Worm (Caenorhabditis elegans) whole organism, young adult: ENCODE measurements around the gene pqn-87.

ENCODE experiments used
- B0019.2 ChIP-seq: fragments of 200-800 bp; sonication (Bioruptor generic); conservative IDR thresholded peaks from 2 replicates; pipeline ENCODE4 v1.3.6; 2022; ENCODE audit warnings: missing genetic modification reagents, missing genetic modification characterization, missing compliant biosample characterization
- C17E4.6 ChIP-seq: fragments of 200-800 bp; sonication (Bioruptor generic); IDR thresholded peaks from 2 replicates; pipeline ENCODE4 v1.3.6; 2022; ENCODE audit warnings: missing genetic modification reagents, missing genetic modification characterization, missing compliant biosample characterization
- F23B12.7 ChIP-seq: sonication (generic microtip); optimal IDR thresholded peaks from 2 replicates; lab custom pipeline; 2017; ENCODE audit warnings: missing genetic modification characterization, mild to moderate bottlenecking, missing compliant biosample characterization, antibody characterized with exemption, moderate library complexity; ENCODE audit not compliant: insufficient read depth
- F37B4.10 ChIP-seq: fragments of 200-800 bp; sonication (Bioruptor generic); IDR thresholded peaks from 2 replicates; pipeline ENCODE4 v1.3.6; 2022; ENCODE audit warnings: missing genetic modification characterization, missing compliant biosample characterization
- F49E8.2 ChIP-seq: sonication (generic microtip); optimal IDR thresholded peaks from 3 replicates; lab custom pipeline; 2017; ENCODE audit warnings: missing genetic modification characterization, mild to moderate bottlenecking, missing compliant biosample characterization, antibody characterized with exemption, moderate library complexity; ENCODE audit not compliant: insufficient read depth
- F57A8.1 ChIP-seq: fragments of 200-800 bp; sonication (Bioruptor generic); optimal IDR thresholded peaks from 2 replicates; lab custom pipeline; 2018; ENCODE audit warnings: mild to moderate bottlenecking, missing genetic modification characterization, moderate library complexity, missing compliant biosample characterization
- K11D2.4 ChIP-seq: fragments of 200-800 bp; sonication (Bioruptor generic); IDR thresholded peaks from 2 replicates; pipeline ENCODE4 v1.3.6; 2022; ENCODE audit warnings: missing genetic modification reagents, missing genetic modification characterization, missing compliant biosample characterization
- Y79H2A.3 ChIP-seq: fragments of 200-800 bp; sonication (Bioruptor generic); conservative IDR thresholded peaks from 2 replicates; pipeline ENCODE4 v1.3.6; 2022; ENCODE audit warnings: missing genetic modification reagents, missing genetic modification characterization, missing compliant biosample characterization
- aptf-3 ChIP-seq: fragments of 200-800 bp; sonication (Bioruptor generic); IDR thresholded peaks from 2 replicates; pipeline ENCODE4 v1.3.6; 2022; ENCODE audit warnings: missing genetic modification characterization, missing compliant biosample characterization
- athp-1 ChIP-seq: sonication (generic microtip); optimal IDR thresholded peaks from 2 replicates; lab custom pipeline; 2017; ENCODE audit warnings: mild to moderate bottlenecking, missing genetic modification characterization, missing compliant biosample characterization
- attf-3 ChIP-seq: fragments of 200-800 bp; sonication (Bioruptor generic); conservative IDR thresholded peaks from 2 replicates; pipeline ENCODE4 v1.3.6; 2022; ENCODE audit warnings: missing genetic modification reagents, missing genetic modification characterization, missing compliant biosample characterization
- bed-1 ChIP-seq: fragments of 200-800 bp; sonication (Bioruptor generic); IDR thresholded peaks from 2 replicates; pipeline ENCODE4 v1.3.6; 2022; ENCODE audit warnings: missing genetic modification reagents, missing genetic modification characterization, missing compliant biosample characterization
- ccch-3 ChIP-seq: fragments of 200-800 bp; sonication (Bioruptor generic); optimal IDR thresholded peaks from 2 replicates; lab custom pipeline; 2018; ENCODE audit warnings: mild to moderate bottlenecking, missing genetic modification characterization, missing compliant biosample characterization
- cebp-1 ChIP-seq, 2 experiments: fragments of 200-800 bp in 1 of 2; sonication (Bioruptor generic) in 1 of 2; sonication (generic microtip) in 1 of 2; IDR thresholded peaks in 1 of 2; optimal IDR thresholded peaks in 1 of 2; 2 replicates each; pipeline versions ENCODE4 v1.3.6 to Lab custom; 2017 to 2022; ENCODE audit warnings: missing compliant biosample characterization in 2 of 2, missing genetic modification characterization in 2 of 2, mild to moderate bottlenecking in 1 of 2, missing genetic modification reagents in 1 of 2, moderate library complexity in 1 of 2
- cebp-2 ChIP-seq: fragments of 200-800 bp; sonication (Bioruptor generic); IDR thresholded peaks from 2 replicates; pipeline ENCODE4 v1.3.6; 2022; ENCODE audit warnings: missing genetic modification characterization, missing compliant biosample characterization
- ceh-100 ChIP-seq: fragments of 200-800 bp; sonication (Bioruptor generic); IDR thresholded peaks from 2 replicates; pipeline ENCODE4 v1.3.6; 2022; ENCODE audit warnings: missing genetic modification reagents, missing genetic modification characterization, missing compliant biosample characterization
- ceh-40 ChIP-seq: fragments of 200-800 bp; sonication (Bioruptor generic); IDR thresholded peaks from 2 replicates; pipeline ENCODE4 v1.3.6; 2022; ENCODE audit warnings: missing genetic modification characterization, missing compliant biosample characterization
- ceh-79 ChIP-seq: sonication (generic microtip); optimal IDR thresholded peaks from 2 replicates; lab custom pipeline; 2017; ENCODE audit warnings: mild to moderate bottlenecking, missing genetic modification characterization, missing compliant biosample characterization
- ceh-91 ChIP-seq: fragments of 200-800 bp; sonication (Bioruptor generic); IDR thresholded peaks from 2 replicates; pipeline ENCODE4 v1.3.6; 2022; ENCODE audit warnings: missing genetic modification reagents, missing genetic modification characterization, missing compliant biosample characterization
- dpff-1 ChIP-seq: sonication (generic microtip); optimal IDR thresholded peaks from 2 replicates; lab custom pipeline; 2017; ENCODE audit warnings: mild to moderate bottlenecking, missing genetic modification characterization, missing compliant biosample characterization
- efl-1 ChIP-seq: fragments of 150-350 bp; optimal IDR thresholded peaks from 2 replicates; lab custom pipeline; 2014; ENCODE audit warnings: missing biosample characterization, missing genetic modification reagents, missing genetic modification characterization
- egl-44 ChIP-seq: fragments of 200-800 bp; sonication (Bioruptor generic); IDR thresholded peaks from 2 replicates; pipeline ENCODE4 v1.3.6; 2022; ENCODE audit warnings: missing genetic modification reagents, missing genetic modification characterization, missing compliant biosample characterization
- egrh-3 ChIP-seq: fragments of 200-800 bp; sonication (Bioruptor generic); IDR thresholded peaks from 2 replicates; pipeline ENCODE4 v1.3.6; 2022; ENCODE audit warnings: missing genetic modification reagents, missing genetic modification characterization, missing compliant biosample characterization
- ekl-4 ChIP-seq: fragments of 200-800 bp; sonication (Bioruptor generic); IDR thresholded peaks from 2 replicates; pipeline ENCODE4 v1.3.6; 2022; ENCODE audit warnings: missing genetic modification reagents, missing genetic modification characterization, missing compliant biosample characterization
- fkh-3 ChIP-seq: sonication (generic microtip); optimal IDR thresholded peaks from 2 replicates; lab custom pipeline; 2016; ENCODE audit warnings: mild to moderate bottlenecking, missing genetic modification characterization, missing compliant biosample characterization
- him-1 ChIP-seq: sonication (generic microtip); optimal IDR thresholded peaks from 2 replicates; lab custom pipeline; 2016; ENCODE audit warnings: missing genotype, missing genetic modification reagents, missing genetic modification characterization, missing compliant biosample characterization
- hlh-12 ChIP-seq: sonication (generic microtip); optimal IDR thresholded peaks from 2 replicates; lab custom pipeline; 2016; ENCODE audit warnings: missing genetic modification characterization, missing compliant biosample characterization
- hlh-26 ChIP-seq: fragments of 200-800 bp; sonication (Bioruptor generic); conservative IDR thresholded peaks from 2 replicates; pipeline ENCODE4 v1.3.6; 2022; ENCODE audit warnings: missing genetic modification reagents, missing genetic modification characterization, missing compliant biosample characterization
- hrde-1 ChIP-seq: sonication (generic microtip); optimal IDR thresholded peaks from 2 replicates; lab custom pipeline; 2016; ENCODE audit warnings: missing genetic modification characterization, mild to moderate bottlenecking, missing compliant biosample characterization, moderate library complexity, missing genotype, missing genetic modification reagents, borderline replicate concordance
- lin-35 ChIP-seq, 3 experiments: fragments of 150-350 bp in 2 of 3; sonication (generic microtip) in 1 of 3; optimal IDR thresholded peaks; 2 replicates each; lab custom pipeline; 2014 to 2018; ENCODE audit warnings: missing biosample characterization in 3 of 3, missing genetic modification characterization in 3 of 3, missing genetic modification reagents in 3 of 3
- madf-6 ChIP-seq: fragments of 200-800 bp; sonication (Bioruptor generic); IDR thresholded peaks from 2 replicates; pipeline ENCODE4 v1.3.6; 2022; ENCODE audit warnings: missing genetic modification reagents, missing genetic modification characterization, missing compliant biosample characterization
- mes-4 ChIP-seq: sonication (generic microtip); optimal IDR thresholded peaks from 2 replicates; lab custom pipeline; 2016; ENCODE audit warnings: missing genotype, missing genetic modification characterization, missing compliant biosample characterization
- nfyb-1 ChIP-seq: fragments of 200-800 bp; sonication (Bioruptor generic); IDR thresholded peaks from 2 replicates; pipeline ENCODE4 v1.3.6; 2022; ENCODE audit warnings: missing genetic modification reagents, missing genetic modification characterization, missing compliant biosample characterization
- nhr-179 ChIP-seq: sonication (generic microtip); optimal IDR thresholded peaks from 2 replicates; lab custom pipeline; 2016; ENCODE audit warnings: mild to moderate bottlenecking, missing genetic modification characterization, missing compliant biosample characterization
- nhr-80 ChIP-seq: sonication (generic microtip); optimal IDR thresholded peaks from 2 replicates; lab custom pipeline; 2016; ENCODE audit warnings: missing genetic modification characterization, missing compliant biosample characterization
- rec-8 ChIP-seq, 2 experiments: sonication (generic microtip); optimal IDR thresholded peaks; 2 replicates each; lab custom pipeline; 2016; ENCODE audit warnings: mild to moderate bottlenecking in 2 of 2, missing genetic modification characterization in 2 of 2, missing genetic modification reagents in 2 of 2, missing genotype in 2 of 2, missing biosample characterization in 1 of 2, missing compliant biosample characterization in 1 of 2, moderate library complexity in 1 of 2
- sea-2 ChIP-seq: fragments of 200-800 bp; sonication (Bioruptor generic); IDR thresholded peaks from 2 replicates; pipeline ENCODE4 v1.3.6; 2022; ENCODE audit warnings: missing genetic modification characterization, missing compliant biosample characterization
- tbx-9 ChIP-seq: sonication (generic microtip); optimal IDR thresholded peaks from 2 replicates; lab custom pipeline; 2016; ENCODE audit warnings: borderline replicate concordance, missing genetic modification characterization, inconsistent platforms, missing compliant biosample characterization
- tlf-1 ChIP-seq: fragments of 200-800 bp; sonication (Bioruptor generic); optimal IDR thresholded peaks from 2 replicates; lab custom pipeline; 2018; ENCODE audit warnings: mild to moderate bottlenecking, missing genetic modification characterization, missing compliant biosample characterization
- zfh-2 ChIP-seq: fragments of 200-800 bp; sonication (Bioruptor generic); conservative IDR thresholded peaks from 2 replicates; pipeline ENCODE4 v1.3.6; 2022; ENCODE audit warnings: missing genetic modification reagents, missing genetic modification characterization, missing compliant biosample characterization
- ztf-6 ChIP-seq: fragments of 200-800 bp; sonication (Bioruptor generic); IDR thresholded peaks from 2 replicates; pipeline ENCODE4 v1.3.6; 2022; ENCODE audit warnings: missing genetic modification reagents, missing genetic modification characterization, missing compliant biosample characterization

The pqn-87 gene

ce11 chrII:12184857-12185256, 40.0 kb downstream of the pqn-87 start, which contains the start of gene Y57A10A.13:
Y57A10A.13 (minus strand) TSS chrII:12184902.
- TF ChIP-seq ceh-100 (GFP tag; lab: Robert Waterston, UW) (no peak), attf-3 (GFP tag; lab: Robert Waterston, UW) (peak; percentile 84), madf-6 (GFP tag; lab: Robert Waterston, UW) (no peak), efl-1 (peak; percentile 43), rec-8 (tag; optimal IDR thresholded peaks at IDR 0.05; lab: Kevin White, UChicago) (no peak), ceh-91 (GFP tag; lab: Robert Waterston, UW) (no peak), F37B4.10 (no peak), K11D2.4 (GFP tag; lab: Robert Waterston, UW) (no peak), mes-4 (tag; lab: Kevin White, UChicago) (no peak), ccch-3 (GFP tag; lab: Kevin White, UChicago) (no peak), ekl-4 (GFP tag; lab: Robert Waterston, UW) (no peak)

DNA sequence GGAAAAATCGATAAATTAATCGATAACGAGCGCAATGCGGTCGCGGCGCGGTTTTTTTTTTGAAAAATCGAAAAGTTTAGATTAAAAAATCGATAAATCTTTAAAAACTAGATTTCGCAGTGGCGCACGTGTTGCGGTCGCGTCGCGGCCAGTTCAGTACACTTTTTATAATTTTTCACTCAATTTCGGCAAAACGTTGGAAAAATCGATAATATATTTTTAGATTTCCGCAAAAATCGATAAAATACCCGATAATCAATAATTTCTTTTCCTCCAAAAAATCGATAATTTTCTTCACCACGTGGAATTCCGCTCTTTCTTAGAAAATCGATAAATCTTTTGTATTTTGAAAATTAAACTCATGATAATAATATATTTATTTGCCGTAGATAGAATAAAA, 48.4 kb downstream of the pqn-87 start:
- TF ChIP-seq bed-1 (GFP tag; lab: Robert Waterston, UW) (no peak), athp-1 (tag; lab: Kevin White, UChicago) (no peak), ztf-6 (no peak), him-1 (tag; lab: Kevin White, UChicago) (peak; percentile 70)

DNA sequence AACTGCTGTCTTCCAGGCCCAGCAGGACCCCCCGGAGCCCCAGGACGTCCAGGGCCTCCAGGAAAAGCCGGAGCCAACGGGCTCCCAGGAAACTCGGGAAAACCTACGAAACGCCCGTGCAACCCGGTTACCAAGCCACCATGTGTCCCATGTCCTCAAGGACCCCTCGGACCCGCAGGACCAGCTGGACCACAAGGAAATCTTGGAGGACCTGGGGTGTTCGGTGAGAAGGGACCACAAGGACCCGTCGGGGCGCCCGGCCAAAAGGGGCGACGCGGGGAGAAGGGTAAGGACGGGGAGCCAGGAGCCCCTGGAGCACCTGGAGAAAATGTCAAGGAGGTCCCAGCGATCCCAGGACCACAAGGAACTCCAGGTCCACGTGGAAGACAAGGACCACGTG, 49.5 kb downstream of the pqn-87 start:
- TF ChIP-seq egrh-3 (GFP tag; lab: Robert Waterston, UW) = peak; percentile 91
- no peak for TF ChIP-seq tlf-1 (GFP tag; lab: Kevin White, UChicago)
- peak; percentile 93 for TF ChIP-seq zfh-2 (GFP tag; lab: Robert Waterston, UW)

DNA sequence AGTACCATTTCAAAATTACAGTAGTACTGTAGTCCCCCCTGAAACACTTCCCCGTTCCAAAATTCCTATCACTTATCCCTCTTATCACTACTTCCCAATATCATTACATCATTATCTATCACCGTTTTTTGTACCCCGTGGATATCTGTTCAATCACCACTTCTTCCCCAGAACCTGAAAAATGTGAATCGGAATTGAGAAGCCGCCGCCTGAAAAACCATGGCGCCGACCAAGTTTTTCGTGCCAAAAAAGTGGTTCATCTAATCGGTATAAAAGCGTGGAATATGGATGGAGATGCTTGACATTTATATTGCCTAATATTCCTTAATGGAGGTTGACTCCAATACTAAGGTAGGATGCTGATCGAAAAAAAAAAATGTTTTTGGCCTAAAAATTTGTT, 52.6 kb downstream of the pqn-87 start, which contains the start of gene rol-1:
TSS of gene rol-1 (plus strand) at position 301 of the 400 bp plus-strand sequence.
- TF ChIP-seq Y79H2A.3 (GFP tag; lab: Robert Waterston, UW) = no peak
- TF ChIP-seq cebp-1 (GFP tag; IDR thresholded peaks at IDR 0.05; lab: Robert Waterston, UW) = no peak
- no peak for TF ChIP-seq cebp-1 (tag; optimal IDR thresholded peaks at IDR 0.05; lab: Kevin White, UChicago)
- TF ChIP-seq egrh-3 (GFP tag; lab: Robert Waterston, UW) = no peak
- TF ChIP-seq nfyb-1 (GFP tag; lab: Robert Waterston, UW) = no peak
- no peak for TF ChIP-seq ceh-40
- TF ChIP-seq hlh-26 (GFP tag; lab: Robert Waterston, UW) = no peak
- TF ChIP-seq sea-2 (GFP tag; lab: Robert Waterston, UW) = no peak
- no peak for TF ChIP-seq ceh-79
- TF ChIP-seq hlh-12 = no peak
- no peak for TF ChIP-seq ceh-91 (GFP tag; lab: Robert Waterston, UW)
- no peak for TF ChIP-seq nhr-80 (tag; lab: Kevin White, UChicago)
- TF ChIP-seq F23B12.7 = no peak
- TF ChIP-seq lin-35 (GFP tag; optimal IDR thresholded peaks at IDR 0.05; lab: Kevin White, UChicago) = no peak
- no peak for TF ChIP-seq B0019.2 (GFP tag; lab: Robert Waterston, UW)

ce11 chrII:12169487-12170128, 55.3 kb downstream of the pqn-87 start:
- TF ChIP-seq hrde-1 (tag; lab: Kevin White, UChicago) = no peak
- TF ChIP-seq dpff-1 (tag; lab: Kevin White, UChicago) = no peak
- TF ChIP-seq cebp-2 (GFP tag; lab: Robert Waterston, UW) = no peak
- TF ChIP-seq fkh-3 (tag; lab: Kevin White, UChicago) = no peak
- TF ChIP-seq F49E8.2 = no peak
- no peak for TF ChIP-seq Y79H2A.3 (GFP tag; lab: Robert Waterston, UW)
- no peak for TF ChIP-seq bed-1 (GFP tag; lab: Robert Waterston, UW)
- no peak for TF ChIP-seq F57A8.1 (GFP tag; lab: Kevin White, UChicago)
- no peak for TF ChIP-seq nhr-179
- no peak for TF ChIP-seq K11D2.4 (GFP tag; lab: Robert Waterston, UW)
- no peak for TF ChIP-seq C17E4.6 (GFP tag; lab: Robert Waterston, UW)
- no peak for TF ChIP-seq aptf-3 (GFP tag; lab: Robert Waterston, UW)
- no peak for TF ChIP-seq him-1 (tag; lab: Kevin White, UChicago)
- no peak for TF ChIP-seq tbx-9 (tag; lab: Kevin White, UChicago)
- no peak for TF ChIP-seq egl-44 (GFP tag; lab: Robert Waterston, UW)
- no peak for TF ChIP-seq athp-1 (tag; lab: Kevin White, UChicago)
